Worm (Caenorhabditis elegans) whole organism, L4 larva: Measurements from ENCODE around the gene mrpl-32.

ENCODE experiments used
- aly-2 ChIP-seq: sonication (generic microtip); optimal IDR thresholded peaks from 2 replicates; lab custom pipeline; 2018; ENCODE audit warnings: missing biosample characterization, missing genetic modification characterization
- fos-1 ChIP-seq: fragments of 150-350 bp; optimal IDR thresholded peaks from 2 replicates; lab custom pipeline; 2014; ENCODE audit warnings: missing biosample characterization, missing genetic modification characterization
- mep-1 ChIP-seq: fragments of 150-350 bp; sonication (generic microtip); optimal IDR thresholded peaks from 3 replicates; lab custom pipeline; 2014; ENCODE audit warnings: missing biosample characterization, missing genetic modification characterization
- mxl-2 ChIP-seq: fragments of 200-800 bp; sonication (Bioruptor generic); conservative IDR thresholded peaks from 2 replicates; pipeline ENCODE4 v1.3.6; 2022; ENCODE audit warnings: missing genetic modification reagents, missing genetic modification characterization, missing compliant biosample characterization
- pha-4 ChIP-seq, 2 experiments: fragments of 150-350 bp in 1 of 2; fragments of 200-800 bp in 1 of 2; sonication (Bioruptor generic) in 1 of 2; IDR thresholded peaks in 1 of 2; optimal IDR thresholded peaks in 1 of 2; 2 replicates each; pipeline versions ENCODE4 v1.3.6 to Lab custom; 2014 to 2022; ENCODE audit warnings: missing genetic modification characterization in 2 of 2, missing genetic modification reagents in 2 of 2, missing biosample characterization in 1 of 2, missing compliant biosample characterization in 1 of 2
- pqm-1 ChIP-seq: sonication (generic microtip); optimal IDR thresholded peaks from 2 replicates; lab custom pipeline; 2017; ENCODE audit warnings: missing biosample characterization, missing genetic modification characterization
- spr-1 ChIP-seq: sonication (generic microtip); optimal IDR thresholded peaks from 2 replicates; lab custom pipeline; 2016; ENCODE audit warnings: mild to moderate bottlenecking, missing genetic modification characterization, missing compliant biosample characterization

DNA sequence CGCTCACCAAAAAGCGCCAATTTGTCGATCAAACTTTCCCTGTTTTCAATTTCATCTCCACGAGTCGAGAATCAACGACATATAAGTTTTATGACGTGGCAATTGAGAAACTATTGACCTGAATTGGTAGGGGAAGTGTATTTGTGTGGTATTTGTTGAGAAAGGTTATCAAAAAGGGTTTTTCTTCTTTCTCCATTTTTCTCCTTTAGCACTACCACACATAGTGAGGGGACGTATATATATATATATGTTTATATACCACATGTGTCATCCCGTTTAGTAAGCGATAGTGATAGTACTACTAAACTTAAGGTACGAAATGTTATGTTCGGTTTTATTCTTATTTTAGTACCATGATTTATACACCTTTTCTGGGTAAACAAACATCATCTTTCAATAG is 8.0 kb downstream of the mrpl-32 start:
- TF ChIP-seq pqm-1 (tag; lab: Kevin White, UChicago): no peak
- no peak for TF ChIP-seq aly-2 (tag; lab: Kevin White, UChicago)
- TF ChIP-seq mxl-2 (GFP tag; lab: Robert Waterston, UW): no peak
- no peak for TF ChIP-seq pha-4 (GFP tag; IDR thresholded peaks at IDR 0.05; lab: Robert Waterston, UW)
- TF ChIP-seq pha-4 (tag; optimal IDR thresholded peaks at IDR 0.05; lab: Kevin White, UChicago): no peak
- TF ChIP-seq fos-1 (tag; lab: Kevin White, UChicago): no peak
- no peak for TF ChIP-seq mep-1 (tag; lab: Kevin White, UChicago)
- no peak for TF ChIP-seq spr-1 (tag; lab: Kevin White, UChicago)
